Worm (Caenorhabditis elegans) whole organism, early embryonic: Measurements from ENCODE around the gene eel-1.

ENCODE experiments used
- B0310.2 ChIP-seq: sonication (generic microtip); optimal IDR thresholded peaks from 2 replicates; lab custom pipeline; 2016; ENCODE audit warnings: mild to moderate bottlenecking, missing genetic modification characterization, missing compliant biosample characterization
- F13C5.2 ChIP-seq: sonication (generic microtip); optimal IDR thresholded peaks from 2 replicates; lab custom pipeline; 2017; ENCODE audit warnings: mild to moderate bottlenecking, missing genetic modification characterization, inconsistent platforms, missing compliant biosample characterization
- aly-1 ChIP-seq: sonication (generic microtip); optimal IDR thresholded peaks from 2 replicates; lab custom pipeline; 2016; ENCODE audit warnings: missing genetic modification characterization, missing compliant biosample characterization
- ama-1 ChIP-seq: fragments of 150-350 bp; optimal IDR thresholded peaks from 2 replicates; lab custom pipeline; 2014
- ceh-13 ChIP-seq: fragments of 200-800 bp; sonication (Bioruptor generic); optimal IDR thresholded peaks from 2 replicates; lab custom pipeline; 2018; ENCODE audit warnings: mild to moderate bottlenecking, missing genetic modification characterization, missing compliant biosample characterization
- ceh-36 ChIP-seq: sonication (generic microtip); optimal IDR thresholded peaks from 2 replicates; lab custom pipeline; 2016; ENCODE audit warnings: missing genetic modification characterization, inconsistent platforms, missing compliant biosample characterization
- ets-7 ChIP-seq: sonication (generic microtip); optimal IDR thresholded peaks from 2 replicates; lab custom pipeline; 2016; ENCODE audit warnings: missing genotype, missing genetic modification characterization, missing compliant biosample characterization
- flt-1 ChIP-seq: fragments of 200-800 bp; sonication (Bioruptor generic); IDR thresholded peaks from 2 replicates; pipeline ENCODE4 v1.3.6; 2022; ENCODE audit warnings: missing genetic modification characterization, missing compliant biosample characterization
- hmbx-1 ChIP-seq: sonication (generic microtip); optimal IDR thresholded peaks from 2 replicates; lab custom pipeline; 2016; ENCODE audit warnings: mild to moderate bottlenecking, missing genetic modification characterization, missing compliant biosample characterization
- hmg-4 ChIP-seq: fragments of 200-800 bp; sonication (Bioruptor generic); optimal IDR thresholded peaks from 2 replicates; lab custom pipeline; 2018; ENCODE audit warnings: mild to moderate bottlenecking, missing genetic modification characterization, missing compliant biosample characterization
- hnd-1 ChIP-seq: sonication (generic microtip); optimal IDR thresholded peaks from 2 replicates; lab custom pipeline; 2016; ENCODE audit warnings: missing genetic modification characterization, missing compliant biosample characterization
- pes-1 ChIP-seq: fragments of 200-800 bp; sonication (Bioruptor generic); IDR thresholded peaks from 2 replicates; pipeline ENCODE4 v1.3.6; 2022; ENCODE audit warnings: missing genetic modification reagents, missing genetic modification characterization, missing compliant biosample characterization
- scrt-1 ChIP-seq: fragments of 200-800 bp; sonication (Bioruptor generic); IDR thresholded peaks from 2 replicates; pipeline ENCODE4 v1.3.6; 2022; ENCODE audit warnings: missing genetic modification characterization, missing compliant biosample characterization
- sea-1 ChIP-seq: fragments of 200-800 bp; sonication (Bioruptor generic); conservative IDR thresholded peaks from 2 replicates; pipeline ENCODE4 v1.3.6; 2022; ENCODE audit warnings: missing genetic modification characterization, missing compliant biosample characterization
- tbx-11 ChIP-seq: fragments of 200-800 bp; sonication (Bioruptor generic); IDR thresholded peaks from 2 replicates; pipeline ENCODE4 v1.3.6; 2022; ENCODE audit warnings: missing genetic modification characterization, missing compliant biosample characterization
- tbx-37 ChIP-seq: fragments of 200-800 bp; sonication (Bioruptor generic); conservative IDR thresholded peaks from 2 replicates; pipeline ENCODE4 v1.3.6; 2022; ENCODE audit warnings: missing genetic modification reagents, missing genetic modification characterization, missing compliant biosample characterization
- tra-4 ChIP-seq: sonication (generic microtip); optimal IDR thresholded peaks from 2 replicates; lab custom pipeline; 2017; ENCODE audit warnings: missing genetic modification characterization, missing compliant biosample characterization

eel-1 gene

ce11 chrIV:3076802-3077201, 26.9 kb upstream of the eel-1 start:
- TF ChIP-seq hmg-4 (GFP tag; lab: Kevin White, UChicago) (no peak), pes-1 (GFP tag; lab: Robert Waterston, UW) (no peak), aly-1 (tag; lab: Kevin White, UChicago) (no peak), tbx-37 (GFP tag; lab: Robert Waterston, UW) (no peak), hnd-1 (tag; lab: Kevin White, UChicago) (no peak), scrt-1 (no peak), sea-1 (GFP tag; lab: Robert Waterston, UW) (no peak), ama-1 (no peak), B0310.2 (tag; lab: Kevin White, UChicago) (no peak)

DNA sequence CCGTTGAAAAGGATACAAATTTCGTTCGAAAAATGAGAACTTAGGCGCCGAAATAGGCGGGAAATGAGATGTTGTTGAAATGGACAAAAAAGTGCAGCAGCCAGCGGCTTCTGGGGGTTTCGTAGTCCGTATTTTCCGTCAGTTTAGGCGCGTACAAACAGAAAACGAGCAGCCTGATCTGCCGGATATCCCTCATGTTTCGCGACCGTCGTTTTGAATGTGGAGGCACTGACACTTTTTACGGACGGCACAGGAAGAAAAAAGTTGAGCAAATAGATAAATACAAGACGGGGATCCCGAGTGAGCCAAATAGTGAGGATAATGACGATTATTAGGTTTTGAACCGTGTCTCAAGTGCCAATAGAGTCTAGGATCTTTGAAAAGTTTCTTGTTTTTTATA, 26.3 kb upstream of the eel-1 start, which contains the start of gene Y67D8C.22:
Y67D8C.22 (minus strand) TSS at position 101 of the 400 bp plus-strand sequence.
- TF ChIP-seq sea-1 (GFP tag; lab: Robert Waterston, UW) (no peak), hmg-4 (GFP tag; lab: Kevin White, UChicago) (no peak), F13C5.2 (tag; lab: Kevin White, UChicago) (no peak), tbx-37 (GFP tag; lab: Robert Waterston, UW) (no peak), tbx-11 (GFP tag; lab: Robert Waterston, UW) (no peak), ceh-13 (GFP tag; lab: Kevin White, UChicago) (no peak), aly-1 (tag; lab: Kevin White, UChicago) (no peak), pes-1 (GFP tag; lab: Robert Waterston, UW) (no peak), ets-7 (no peak), hnd-1 (tag; lab: Kevin White, UChicago) (no peak), B0310.2 (tag; lab: Kevin White, UChicago) (no peak)

DNA sequence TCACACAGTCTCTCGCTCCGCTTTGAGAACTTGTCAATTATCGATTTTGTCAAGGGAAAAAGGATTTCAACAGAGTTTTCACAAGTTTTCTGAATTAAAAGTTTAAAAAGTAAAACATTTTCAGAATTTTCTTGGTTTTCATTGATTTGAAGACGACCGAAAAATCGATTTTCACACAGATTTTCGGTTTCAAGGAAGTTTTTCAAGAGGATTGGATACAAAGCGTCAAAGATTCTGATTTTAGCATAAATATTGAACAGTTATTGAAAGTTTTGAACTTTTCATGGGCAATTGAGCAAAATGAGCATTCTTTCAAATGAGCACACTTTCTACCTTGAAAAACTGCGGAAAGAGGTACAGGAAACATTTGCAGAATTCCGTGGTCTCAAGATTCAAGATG, 22.1 kb upstream of the eel-1 start, which contains the start of gene Y67D8C.2:
Y67D8C.2 (plus strand) TSS at position 301 of the 400 bp plus-strand sequence.
- no peak for TF ChIP-seq ceh-36
- no peak for TF ChIP-seq sea-1 (GFP tag; lab: Robert Waterston, UW)
- TF ChIP-seq hmg-4 (GFP tag; lab: Kevin White, UChicago) = no peak
- no peak for TF ChIP-seq flt-1
- TF ChIP-seq B0310.2 (tag; lab: Kevin White, UChicago) = no peak
- no peak for TF ChIP-seq ets-7
- no peak for TF ChIP-seq hnd-1 (tag; lab: Kevin White, UChicago)
- no peak for TF ChIP-seq hmbx-1 (tag; lab: Kevin White, UChicago)
- no peak for TF ChIP-seq scrt-1
- no peak for TF ChIP-seq ama-1
- TF ChIP-seq pes-1 (GFP tag; lab: Robert Waterston, UW) = no peak
- TF ChIP-seq tbx-11 (GFP tag; lab: Robert Waterston, UW) = no peak
- no peak for TF ChIP-seq ceh-13 (GFP tag; lab: Kevin White, UChicago)
- TF ChIP-seq aly-1 (tag; lab: Kevin White, UChicago) = no peak

- TF ChIP-seq flt-1 = no peak
- no peak for TF ChIP-seq scrt-1
- no peak for TF ChIP-seq pes-1 (GFP tag; lab: Robert Waterston, UW)
- TF ChIP-seq ceh-36 = no peak
- TF ChIP-seq sea-1 (GFP tag; lab: Robert Waterston, UW) = no peak
- TF ChIP-seq F13C5.2 (tag; lab: Kevin White, UChicago) = no peak
- no peak for TF ChIP-seq hmbx-1 (tag; lab: Kevin White, UChicago)
- TF ChIP-seq tbx-37 (GFP tag; lab: Robert Waterston, UW) = no peak
- TF ChIP-seq aly-1 (tag; lab: Kevin White, UChicago) = no peak
- TF ChIP-seq tbx-11 (GFP tag; lab: Robert Waterston, UW) = no peak
- TF ChIP-seq hmg-4 (GFP tag; lab: Kevin White, UChicago) = no peak
These were observed 19.8 kb upstream of the eel-1 start, which contains the start of gene cpg-9 for ce11 chrIV:3069619-3070260. cpg-9 (minus strand) TSS chrIV:3070210.

DNA sequence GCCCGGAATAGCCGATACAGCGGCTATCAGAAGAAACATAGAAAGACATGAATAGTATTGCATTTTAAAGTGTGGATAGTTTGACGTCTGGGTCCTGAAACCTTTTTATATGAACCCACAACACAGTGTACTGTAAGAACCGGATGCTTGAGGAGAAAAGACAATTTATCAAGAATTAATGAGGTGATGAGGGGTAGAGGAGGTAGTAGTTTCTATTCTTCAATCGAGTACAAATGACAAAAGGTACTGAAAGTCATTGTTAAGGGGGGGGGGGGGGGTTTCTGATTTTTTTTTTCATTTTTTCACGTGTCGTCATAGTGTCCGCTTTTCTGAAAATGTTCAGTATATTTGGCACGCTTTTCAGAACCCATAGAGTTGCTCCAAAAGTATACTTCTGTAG, 16.9 kb upstream of the eel-1 start, which contains the start of gene Y67D8C.7:
Y67D8C.7 (minus strand) TSS at position 101 of the 400 bp plus-strand sequence.
- TF ChIP-seq ama-1 (no peak), sea-1 (GFP tag; lab: Robert Waterston, UW) (no peak), F13C5.2 (tag; lab: Kevin White, UChicago) (no peak), tbx-37 (GFP tag; lab: Robert Waterston, UW) (no peak), ceh-36 (no peak), ceh-13 (GFP tag; lab: Kevin White, UChicago) (no peak), aly-1 (tag; lab: Kevin White, UChicago) (no peak), ets-7 (no peak), flt-1 (no peak), tra-4 (tag; lab: Kevin White, UChicago) (no peak), hmg-4 (GFP tag; lab: Kevin White, UChicago) (no peak), B0310.2 (tag; lab: Kevin White, UChicago) (no peak), scrt-1 (no peak), tbx-11 (GFP tag; lab: Robert Waterston, UW) (no peak)

ce11 chrIV:3062936-3063439, 13.1 kb upstream of the eel-1 start, which contains the start of gene Y67D8C.6:
Y67D8C.6 (minus strand) TSS chrIV:3063389.
- no peak for TF ChIP-seq B0310.2 (tag; lab: Kevin White, UChicago)
- TF ChIP-seq aly-1 (tag; lab: Kevin White, UChicago) = no peak
- no peak for TF ChIP-seq scrt-1
- no peak for TF ChIP-seq hnd-1 (tag; lab: Kevin White, UChicago)
- no peak for TF ChIP-seq hmg-4 (GFP tag; lab: Kevin White, UChicago)
- TF ChIP-seq ceh-13 (GFP tag; lab: Kevin White, UChicago) = no peak
- no peak for TF ChIP-seq F13C5.2 (tag; lab: Kevin White, UChicago)
- no peak for TF ChIP-seq pes-1 (GFP tag; lab: Robert Waterston, UW)
- no peak for TF ChIP-seq tbx-11 (GFP tag; lab: Robert Waterston, UW)

DNA sequence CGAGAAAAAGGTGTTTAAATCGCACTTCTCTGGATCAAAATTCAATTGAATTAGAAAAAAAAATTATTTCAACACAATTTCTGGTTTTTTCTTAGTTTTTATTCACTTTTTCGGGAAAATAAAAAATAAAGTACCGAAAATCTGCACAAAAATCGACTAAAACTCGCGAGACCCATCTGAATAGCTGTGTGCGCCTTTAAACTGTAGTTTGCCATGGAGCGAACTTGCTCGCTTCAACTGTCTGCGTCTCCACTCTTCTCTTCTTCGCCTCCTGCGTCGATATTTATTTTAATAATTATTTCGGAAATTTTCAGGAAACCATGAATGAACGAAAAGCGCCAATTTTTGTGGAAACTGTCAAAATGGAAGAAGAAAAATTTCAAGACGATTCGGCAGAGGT, 5.9 kb upstream of the eel-1 start:
- TF ChIP-seq hnd-1 (tag; lab: Kevin White, UChicago) = no peak
- TF ChIP-seq ama-1 = no peak
- no peak for TF ChIP-seq aly-1 (tag; lab: Kevin White, UChicago)
- no peak for TF ChIP-seq ceh-36
- no peak for TF ChIP-seq tra-4 (tag; lab: Kevin White, UChicago)
- no peak for TF ChIP-seq ets-7
- no peak for TF ChIP-seq flt-1
- TF ChIP-seq hmbx-1 (tag; lab: Kevin White, UChicago) = no peak
